Fruit fly (Drosophila melanogaster) whole organism, embryonic: ENCODE results near the gene Dbx.

Experiments used
- Abd-B ChIP-seq: fragments of 200-800 bp; sonication (Bioruptor generic); optimal IDR thresholded peaks from 2 replicates; lab custom pipeline; 2018; ENCODE audit warnings: missing biosample characterization, mild to moderate bottlenecking, missing genetic modification characterization, moderate library complexity
- Blimp-1 ChIP-seq: fragments of 200-800 bp; sonication (Bioruptor generic); optimal IDR thresholded peaks from 3 replicates; lab custom pipeline; 2018; ENCODE audit warnings: missing biosample characterization, missing genetic modification characterization, mild to moderate bottlenecking, moderate library complexity, missing genetic modification reagents
- CG1024 ChIP-seq: fragments of 200-800 bp; sonication (Bioruptor generic); IDR thresholded peaks from 2 replicates; pipeline ENCODE4 v1.3.6; 2022; ENCODE audit warnings: missing biosample characterization, missing genetic modification characterization
- CG10654 ChIP-seq: fragments of 200-800 bp; sonication (Bioruptor generic); optimal IDR thresholded peaks from 2 replicates; lab custom pipeline; 2016; ENCODE audit warnings: missing biosample characterization, missing genetic modification characterization
- CG11247 ChIP-seq: fragments of 200-800 bp; sonication (Bioruptor generic); IDR thresholded peaks from 2 replicates; pipeline ENCODE4 v1.3.6; 2022; ENCODE audit warnings: missing biosample characterization, missing genetic modification characterization
- CG12659 ChIP-seq: fragments of 200-800 bp; sonication (Bioruptor generic); optimal IDR thresholded peaks from 3 replicates; lab custom pipeline; 2017; ENCODE audit warnings: mild to moderate bottlenecking, missing biosample characterization, missing genetic modification reagents, missing genetic modification characterization
- CG13624 ChIP-seq: fragments of 200-800 bp; sonication (Bioruptor generic); optimal IDR thresholded peaks from 2 replicates; lab custom pipeline; 2016; ENCODE audit warnings: missing biosample characterization, missing genetic modification characterization
- CG14014 ChIP-seq: fragments of 200-800 bp; sonication (Bioruptor generic); IDR thresholded peaks from 2 replicates; pipeline ENCODE4 v1.3.6; 2022; ENCODE audit warnings: missing biosample characterization, missing genetic modification characterization
- CG14710 ChIP-seq: fragments of 200-800 bp; sonication (Bioruptor generic); optimal IDR thresholded peaks from 3 replicates; lab custom pipeline; 2019; ENCODE audit warnings: missing biosample characterization, mild to moderate bottlenecking, missing genetic modification characterization, moderate library complexity
- CG14965 ChIP-seq: fragments of 200-800 bp; sonication (Bioruptor generic); optimal IDR thresholded peaks from 2 replicates; lab custom pipeline; 2016; ENCODE audit warnings: missing biosample characterization, missing genetic modification characterization, borderline replicate concordance
- CG18011 ChIP-seq: fragments of 200-800 bp; sonication (Bioruptor generic); optimal IDR thresholded peaks from 2 replicates; lab custom pipeline; 2017; ENCODE audit warnings: missing biosample characterization, missing genetic modification characterization, mild to moderate bottlenecking, moderate library complexity, missing genotype
- CG2199 ChIP-seq: fragments of 200-800 bp; sonication (Bioruptor generic); IDR thresholded peaks from 3 replicates; pipeline ENCODE4 v1.3.6; 2022; ENCODE audit warnings: missing biosample characterization, missing genetic modification characterization
- CG31441 ChIP-seq: fragments of 200-800 bp; sonication (Bioruptor generic); IDR thresholded peaks from 2 replicates; pipeline ENCODE4 v1.3.6; 2022; ENCODE audit warnings: missing biosample characterization, missing genetic modification characterization
- CG32767 ChIP-seq: fragments of 200-800 bp; sonication (Bioruptor generic); IDR thresholded peaks from 2 replicates; pipeline ENCODE4 v1.3.6; 2022; ENCODE audit warnings: missing biosample characterization, missing genetic modification characterization
- CG3281 ChIP-seq: fragments of 200-800 bp; sonication (Bioruptor generic); optimal IDR thresholded peaks from 3 replicates; lab custom pipeline; 2017; ENCODE audit warnings: missing biosample characterization, mild to moderate bottlenecking, missing genetic modification characterization
- CG5180 ChIP-seq: fragments of 200-800 bp; sonication (Bioruptor generic); optimal IDR thresholded peaks from 3 replicates; lab custom pipeline; 2017; ENCODE audit warnings: missing biosample characterization, missing genetic modification characterization, mild to moderate bottlenecking, moderate library complexity, missing genetic modification reagents
- CG6791 ChIP-seq: fragments of 200-800 bp; sonication (Bioruptor generic); IDR thresholded peaks from 3 replicates; pipeline ENCODE4 v1.3.6; 2022; ENCODE audit warnings: missing biosample characterization, missing genetic modification characterization; ENCODE audit not compliant: partially characterized antibody
- CG6813 ChIP-seq: fragments of 200-800 bp; sonication (Bioruptor generic); optimal IDR thresholded peaks from 2 replicates; lab custom pipeline; 2017; ENCODE audit warnings: missing biosample characterization, missing genetic modification characterization, mild to moderate bottlenecking, moderate library complexity, missing genetic modification reagents
- CG7357 ChIP-seq: fragments of 200-800 bp; sonication (Bioruptor generic); IDR thresholded peaks from 3 replicates; pipeline ENCODE4 v1.3.6; 2022; ENCODE audit warnings: missing biosample characterization, missing genetic modification characterization
- CG9727 ChIP-seq: fragments of 200-800 bp; sonication (Bioruptor generic); optimal IDR thresholded peaks from 3 replicates; lab custom pipeline; 2017; ENCODE audit warnings: missing biosample characterization, mild to moderate bottlenecking, missing genetic modification characterization
- CG9797 ChIP-seq: fragments of 200-800 bp; sonication (Bioruptor generic); optimal IDR thresholded peaks from 3 replicates; lab custom pipeline; 2018; ENCODE audit warnings: missing biosample characterization, mild to moderate bottlenecking, missing genetic modification characterization
- Dad ChIP-seq: fragments of 200-800 bp; sonication (Bioruptor generic); optimal IDR thresholded peaks from 3 replicates; lab custom pipeline; 2016; ENCODE audit warnings: missing biosample characterization, missing genetic modification characterization
- Deaf1 ChIP-seq: fragments of 200-800 bp; optimal IDR thresholded peaks from 3 replicates; lab custom pipeline; 2019; ENCODE audit warnings: missing biosample characterization, mild to moderate bottlenecking, missing genetic modification characterization, moderate library complexity
- Dfd ChIP-seq, 2 experiments: fragments of >200 bp; optimal IDR thresholded peaks; 2 replicates each; lab custom pipeline; 2017; ENCODE audit warnings: missing biosample characterization in 2 of 2, missing genetic modification characterization in 2 of 2
- Dll ChIP-seq: fragments of 200-800 bp; sonication (Bioruptor generic); IDR thresholded peaks from 4 replicates; pipeline ENCODE4 v1.3.6; 2022; ENCODE audit warnings: missing biosample characterization, missing genetic modification characterization; ENCODE audit not compliant: partially characterized antibody
- Hand ChIP-seq: fragments of 200-800 bp; sonication (Bioruptor generic); optimal IDR thresholded peaks from 2 replicates; lab custom pipeline; 2017; ENCODE audit warnings: mild to moderate bottlenecking, missing biosample characterization, missing genetic modification reagents, missing genetic modification characterization
- HmgD ChIP-seq: fragments of 200-800 bp; sonication (Bioruptor generic); optimal IDR thresholded peaks from 3 replicates; lab custom pipeline; 2016; ENCODE audit warnings: missing biosample characterization, missing genetic modification characterization
- MESR4 ChIP-seq: fragments of 200-800 bp; sonication (Bioruptor generic); optimal IDR thresholded peaks from 2 replicates; lab custom pipeline; 2018; ENCODE audit warnings: missing biosample characterization, mild to moderate bottlenecking, missing genetic modification characterization, moderate library complexity
- MTF-1 ChIP-seq: fragments of 200-800 bp; sonication (Bioruptor generic); optimal IDR thresholded peaks from 2 replicates; lab custom pipeline; 2018; ENCODE audit warnings: missing biosample characterization, mild to moderate bottlenecking, missing genetic modification characterization, borderline replicate concordance
- Meics ChIP-seq: fragments of 200-800 bp; sonication (Bioruptor generic); optimal IDR thresholded peaks from 2 replicates; lab custom pipeline; 2017; ENCODE audit warnings: missing biosample characterization, mild to moderate bottlenecking, missing genetic modification characterization
- Nf-YA ChIP-seq: fragments of 200-800 bp; sonication (Bioruptor generic); IDR thresholded peaks from 2 replicates; pipeline ENCODE4 v1.3.6; 2022; ENCODE audit warnings: missing biosample characterization, missing genetic modification characterization
- Nf-YC ChIP-seq: fragments of 200-800 bp; optimal IDR thresholded peaks from 3 replicates; lab custom pipeline; 2019; ENCODE audit warnings: missing biosample characterization, mild to moderate bottlenecking, missing genetic modification characterization, moderate library complexity
- Poxn ChIP-seq: fragments of 200-800 bp; sonication (Bioruptor generic); IDR thresholded peaks from 2 replicates; pipeline ENCODE4 v1.3.6; 2022; ENCODE audit warnings: missing biosample characterization, missing genetic modification characterization
- Ptx1 ChIP-seq: fragments of 200-800 bp; sonication (Bioruptor generic); IDR thresholded peaks from 2 replicates; pipeline ENCODE4 v1.3.6; 2022; ENCODE audit warnings: missing biosample characterization, missing genetic modification characterization
- cad ChIP-seq: fragments of >200 bp; optimal IDR thresholded peaks from 2 replicates; lab custom pipeline; 2017; ENCODE audit warnings: missing biosample characterization, missing genetic modification characterization
- crc ChIP-seq: fragments of 200-800 bp; sonication (Bioruptor generic); optimal IDR thresholded peaks from 2 replicates; lab custom pipeline; 2016; ENCODE audit warnings: missing biosample characterization, missing genetic modification characterization
- dati ChIP-seq: fragments of 200-800 bp; sonication (Bioruptor generic); IDR thresholded peaks from 2 replicates; pipeline ENCODE4 v1.3.6; 2022; ENCODE audit warnings: missing biosample characterization, missing genetic modification characterization
- emc ChIP-seq: fragments of 200-800 bp; sonication (Bioruptor generic); optimal IDR thresholded peaks from 2 replicates; lab custom pipeline; 2016; ENCODE audit warnings: missing biosample characterization, missing genetic modification characterization
- ems ChIP-seq: fragments of 200-800 bp; sonication (Bioruptor generic); optimal IDR thresholded peaks from 3 replicates; lab custom pipeline; 2016; ENCODE audit warnings: missing biosample characterization, missing genetic modification characterization
- eve ChIP-seq, 2 experiments: fragments of >200 bp; optimal IDR thresholded peaks; 2 replicates each; lab custom pipeline; 2017; ENCODE audit warnings: missing biosample characterization in 2 of 2, missing genetic modification characterization in 2 of 2
- fd3F ChIP-seq: fragments of 200-800 bp; sonication (Bioruptor generic); optimal IDR thresholded peaks from 2 replicates; lab custom pipeline; 2018; ENCODE audit warnings: missing biosample characterization, mild to moderate bottlenecking, missing genetic modification characterization, moderate library complexity
- fu2 ChIP-seq: fragments of 200-800 bp; sonication (Bioruptor generic); optimal IDR thresholded peaks from 2 replicates; lab custom pipeline; 2016; ENCODE audit warnings: missing biosample characterization, missing genetic modification characterization
- klu ChIP-seq: fragments of 200-800 bp; sonication (Bioruptor generic); IDR thresholded peaks from 2 replicates; pipeline ENCODE4 v1.3.6; 2022; ENCODE audit warnings: missing biosample characterization, missing genetic modification characterization
- maf-S ChIP-seq: fragments of 200-800 bp; sonication (Bioruptor generic); optimal IDR thresholded peaks from 2 replicates; lab custom pipeline; 2016; ENCODE audit warnings: missing biosample characterization, missing genetic modification characterization
- mld ChIP-seq: fragments of 200-800 bp; sonication (Bioruptor generic); IDR thresholded peaks from 3 replicates; pipeline ENCODE4 v1.3.6; 2022; ENCODE audit warnings: missing biosample characterization, missing genetic modification characterization; ENCODE audit not compliant: partially characterized antibody
- pnt ChIP-seq: fragments of 200-800 bp; sonication (Bioruptor generic); optimal IDR thresholded peaks from 3 replicates; lab custom pipeline; 2016; ENCODE audit warnings: missing biosample characterization, missing genetic modification characterization
- schlank ChIP-seq: fragments of 200-800 bp; sonication (Bioruptor generic); optimal IDR thresholded peaks from 2 replicates; lab custom pipeline; 2018; ENCODE audit warnings: missing biosample characterization, mild to moderate bottlenecking, missing genetic modification characterization
- sens-2 ChIP-seq: fragments of 200-800 bp; sonication (Bioruptor generic); IDR thresholded peaks from 2 replicates; pipeline ENCODE4 v1.3.6; 2022; ENCODE audit warnings: missing biosample characterization, missing genetic modification characterization
- tio ChIP-seq: fragments of 200-800 bp; sonication (Bioruptor generic); optimal IDR thresholded peaks from 2 replicates; lab custom pipeline; 2017; ENCODE audit warnings: missing biosample characterization, missing genetic modification characterization, inconsistent platforms
- tup ChIP-seq: fragments of 200-800 bp; sonication (Bioruptor generic); optimal IDR thresholded peaks from 2 replicates; lab custom pipeline; 2016; ENCODE audit warnings: missing biosample characterization, mild to moderate bottlenecking, missing genetic modification characterization, moderate library complexity
- vvl ChIP-seq: fragments of 200-800 bp; sonication (Bioruptor generic); IDR thresholded peaks from 2 replicates; pipeline ENCODE4 v1.3.6; 2022; ENCODE audit warnings: missing biosample characterization, missing genetic modification characterization
- zfh2 ChIP-seq: fragments of 200-800 bp; sonication (Bioruptor generic); optimal IDR thresholded peaks from 2 replicates; lab custom pipeline; 2016; ENCODE audit warnings: missing biosample characterization, missing genetic modification characterization

The Dbx gene

dm6 chr3L:1964099-1964498 lies 43.0 kb downstream of the Dbx start, which contains the start of gene mv (continued):
- peak; percentile 22; the same call in 1 of the 2 replicates for TF ChIP-seq CG31441 (GFP tag; lab: Robert Waterston, UW)
- TF ChIP-seq tup (GFP tag; lab: Kevin White, UChicago), result no peak
- TF ChIP-seq CG12659 (GFP tag; lab: Kevin White, UChicago), result no peak
- no peak for TF ChIP-seq HmgD (GFP tag; lab: Kevin White, UChicago)
- TF ChIP-seq CG14710 (tag; lab: Kevin White, UChicago), result peak; percentile 45
- TF ChIP-seq Dll (GFP tag; lab: Robert Waterston, UW), result peak; percentile 75
- TF ChIP-seq pnt (GFP tag; lab: Kevin White, UChicago), result no peak
- TF ChIP-seq Dfd (GFP tag; optimal IDR thresholded peaks at IDR 0.05; lab: Kevin White, UChicago), result no peak
- TF ChIP-seq maf-S (GFP tag; lab: Kevin White, UChicago), result no peak
- no peak for TF ChIP-seq CG10654 (GFP tag; lab: Kevin White, UChicago)
- no peak for TF ChIP-seq schlank (tag; lab: Kevin White, UChicago)
- no peak for TF ChIP-seq CG18011 (GFP tag; lab: Kevin White, UChicago)
- TF ChIP-seq Abd-B, result no peak
- no peak for TF ChIP-seq CG32767 (GFP tag; lab: Robert Waterston, UW)
- TF ChIP-seq ems (GFP tag; lab: Kevin White, UChicago), result no peak
- no peak for TF ChIP-seq CG3281
- no peak for TF ChIP-seq CG2199 (GFP tag; lab: Robert Waterston, UW)
- TF ChIP-seq CG14965 (GFP tag; lab: Kevin White, UChicago), result no peak
- no peak for TF ChIP-seq CG9727 (GFP tag; lab: Kevin White, UChicago)
- no peak for TF ChIP-seq CG7357 (GFP tag; lab: Robert Waterston, UW)
- TF ChIP-seq klu, result no peak
- peak; percentile 61 for TF ChIP-seq CG9797 (GFP tag; lab: Kevin White, UChicago)
- TF ChIP-seq mld (GFP tag; lab: Robert Waterston, UW), result no peak
- no peak for TF ChIP-seq CG14014
- no peak for TF ChIP-seq sens-2 (GFP tag; lab: Robert Waterston, UW)
- TF ChIP-seq Blimp-1, result no peak
- no peak for TF ChIP-seq Deaf1 (tag; lab: Kevin White, UChicago)
- no peak for TF ChIP-seq crc
- TF ChIP-seq cad (GFP tag; lab: Kevin White, UChicago), result no peak
- TF ChIP-seq fu2, result no peak
- TF ChIP-seq Meics (GFP tag; lab: Kevin White, UChicago), result no peak
- TF ChIP-seq CG6791 (GFP tag; lab: Robert Waterston, UW), result no peak
- TF ChIP-seq Ptx1 (GFP tag; lab: Robert Waterston, UW), result no peak
- no peak for TF ChIP-seq MTF-1 (GFP tag; lab: Kevin White, UChicago)
- TF ChIP-seq tio (GFP tag; lab: Kevin White, UChicago), result no peak
- TF ChIP-seq fd3F (GFP tag; lab: Kevin White, UChicago), result no peak
- no peak for TF ChIP-seq Nf-YC (tag; lab: Kevin White, UChicago)
- TF ChIP-seq eve (GFP tag; optimal IDR thresholded peaks at IDR 0.05; lab: Kevin White, UChicago), result no peak
- TF ChIP-seq CG1024 (GFP tag; lab: Robert Waterston, UW), result no peak
- no peak for TF ChIP-seq emc (GFP tag; lab: Kevin White, UChicago)
- no peak for TF ChIP-seq Hand (GFP tag; lab: Kevin White, UChicago)
- TF ChIP-seq Nf-YA (GFP tag; lab: Robert Waterston, UW), result no peak
- TF ChIP-seq Dad, result no peak
- TF ChIP-seq dati (GFP tag; lab: Robert Waterston, UW), result no peak
- no peak for TF ChIP-seq CG5180
- no peak for TF ChIP-seq Poxn (GFP tag; lab: Robert Waterston, UW)
- no peak for TF ChIP-seq CG11247 (GFP tag; lab: Robert Waterston, UW)
- TF ChIP-seq CG13624 (GFP tag; lab: Kevin White, UChicago), result no peak
- no peak for TF ChIP-seq vvl (GFP tag; lab: Robert Waterston, UW)
- TF ChIP-seq MESR4, result peak; percentile 16
- TF ChIP-seq zfh2 (GFP tag; lab: Kevin White, UChicago), result no peak
- TF ChIP-seq CG6813, result no peak
